Worm (Caenorhabditis elegans) whole organism, young adult: Measurements from ENCODE around the gene ecps-2.
"Not testable (repeated sequence)": the region's sequence is repeated elsewhere in the genome, so short reads cannot be mapped to it uniquely, and the experiment has no call there.

ENCODE experiments used
- ceh-58 ChIP-seq: fragments of 200-800 bp; sonication (Bioruptor generic); IDR thresholded peaks from 2 replicates; pipeline ENCODE4 v1.3.6; 2022; ENCODE audit warnings: missing genetic modification characterization, missing compliant biosample characterization
- snpc-4 ChIP-seq, 5 experiments: fragments of 150-350 bp in 1 of 5; sonication (generic microtip) in 4 of 5; optimal IDR thresholded peaks; 2 replicates each; lab custom pipeline; 2014 to 2018; ENCODE audit warnings: missing genetic modification characterization in 5 of 5, missing biosample characterization in 3 of 5, antibody characterized with exemption in 2 of 5, mild to moderate bottlenecking in 2 of 5, missing compliant biosample characterization in 2 of 5, missing genotype in 2 of 5, moderate library complexity in 2 of 5, missing genetic modification reagents in 1 of 5

DNA sequence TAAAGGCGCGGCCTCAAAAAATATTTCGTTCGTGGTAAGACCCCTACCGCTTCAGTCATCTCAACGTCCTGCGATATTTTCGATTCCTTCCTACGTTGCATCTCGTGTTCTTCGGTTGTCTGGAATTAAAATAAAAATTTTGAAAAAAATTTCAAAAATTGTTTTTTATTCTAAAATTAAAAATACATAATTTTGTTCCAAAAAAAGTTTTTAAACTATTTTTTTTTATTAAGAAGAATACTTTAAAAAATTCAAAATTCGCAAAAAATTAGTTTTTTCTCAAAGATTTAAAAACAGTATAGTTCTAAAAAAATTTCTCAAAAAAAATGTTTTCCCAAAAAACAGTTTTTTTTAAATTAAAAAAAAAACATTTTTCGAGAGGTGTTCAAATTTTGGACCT is 4.1 kb upstream of the ecps-2 start, which contains the start of gene H04D03.6:
- TF ChIP-seq ceh-58; snpc-4 (GFP tag; optimal IDR thresholded peaks at IDR 0.05; lab: Kevin White, UChicago); snpc-4 (tag; optimal IDR thresholded peaks at IDR 0.05; lab: Kevin White, UChicago): not testable (repeated sequence)
